Fruit fly (Drosophila melanogaster): ENCODE data around the gene pdgy.

pdgy gene

DNA sequence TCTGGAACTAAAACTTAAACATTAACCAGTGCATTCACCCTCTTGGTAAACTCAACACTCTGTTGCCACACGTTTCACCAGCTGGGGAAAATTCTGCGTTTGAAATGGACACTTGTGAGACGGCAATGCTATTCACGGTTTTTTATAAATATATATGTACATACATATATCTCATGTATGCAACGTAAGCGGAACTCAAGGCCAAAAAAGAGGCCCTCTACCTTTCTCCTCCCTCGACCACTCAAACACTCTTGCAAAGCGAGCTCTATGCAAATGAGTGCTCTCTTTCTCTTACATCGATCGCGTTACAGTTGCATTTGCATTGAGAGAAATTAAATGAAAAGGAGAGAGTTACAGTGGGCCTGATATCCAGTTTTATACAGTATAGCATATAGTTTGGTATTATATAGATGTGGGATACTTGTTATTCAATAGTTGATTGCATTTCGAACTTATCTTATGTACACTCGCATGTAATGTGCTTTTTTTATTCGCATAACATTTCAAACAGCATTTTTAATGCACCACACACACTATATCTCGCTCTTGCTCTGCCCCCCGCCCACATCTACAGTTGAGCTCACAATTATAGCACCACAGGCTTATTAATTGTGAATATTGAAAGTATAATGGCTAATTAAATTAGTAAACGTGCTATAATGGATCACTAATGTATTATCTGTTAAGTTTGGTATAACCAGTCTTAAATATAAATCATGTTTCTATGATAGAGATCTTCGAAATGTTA lies 1.1 kb downstream of the pdgy start (continued):
- TF ChIP-seq CG6854 (GFP tag; optimal IDR thresholded peaks at IDR 0.05) (no peak), knrl (GFP tag; IDR thresholded peaks at IDR 0.05; ENCODE audit: partially characterized antibody) (no peak), pho (GFP tag; optimal IDR thresholded peaks at IDR 0.05) (no peak), lmd (GFP tag; IDR thresholded peaks at IDR 0.05) (peak; percentile 57), lola (GFP tag; optimal IDR thresholded peaks at IDR 0.05) (peak in 1 of 3 experiments; percentile 38), Nf-YC (tag; optimal IDR thresholded peaks at IDR 0.05) (no peak), Rx (GFP tag; IDR thresholded peaks at IDR 0.05) (peak; percentile 25; the same call in 1 of the 2 replicates), CG8388 (GFP tag; optimal IDR thresholded peaks at IDR 0.05) (peak; percentile 77), vvl (GFP tag; IDR thresholded peaks at IDR 0.05) (peak; percentile 85; the same call in 1 of the 2 replicates), Nf-YA (GFP tag; IDR thresholded peaks at IDR 0.05) (no peak), yki (optimal IDR thresholded peaks at IDR 0.05) (no peak), HHEX (GFP tag; optimal IDR thresholded peaks at IDR 0.05) (no peak), Hmr (GFP tag; optimal IDR thresholded peaks at IDR 0.05) (peak; percentile 2), sens-2 (GFP tag; IDR thresholded peaks at IDR 0.05) (0 out of 2 replicates have a peak, but pooled peaks have one; percentile 22), CG3407 (GFP tag; optimal IDR thresholded peaks at IDR 0.05) (peak; percentile 38), Tbp (GFP tag; optimal IDR thresholded peaks at IDR 0.05) (no peak), CG2889 (GFP tag; IDR thresholded peaks at IDR 0.05) (no peak), D19A (tag; optimal IDR thresholded peaks at IDR 0.05) (peak; percentile 30), CG10565 (GFP tag; optimal IDR thresholded peaks at IDR 0.05) (no peak), CG30431 (GFP tag; optimal IDR thresholded peaks at IDR 0.05) (peak; percentile 31), MBD-R2 (GFP tag; IDR thresholded peaks at IDR 0.05) (no peak), sima (GFP tag; optimal IDR thresholded peaks at IDR 0.05) (no peak), CG2678 (tag; optimal IDR thresholded peaks at IDR 0.05) (peak; percentile 68), oc (tag; optimal IDR thresholded peaks at IDR 0.05) (peak; percentile 73), MTF-1 (GFP tag; optimal IDR thresholded peaks at IDR 0.05; ENCODE audit: borderline replicate concordance) (no peak), CG18619 (GFP tag; optimal IDR thresholded peaks at IDR 0.05) (no peak), CG9727 (GFP tag; optimal IDR thresholded peaks at IDR 0.05) (peak; percentile 52), CG8765 (GFP tag; IDR thresholded peaks at IDR 0.05) (no peak), Hey (tag; optimal IDR thresholded peaks at IDR 0.05) (no peak), lab (GFP tag; optimal IDR thresholded peaks at IDR 0.05) (no peak), NC2α (GFP tag; optimal IDR thresholded peaks at IDR 0.05) (no peak), ara (GFP tag; IDR thresholded peaks at IDR 0.05) (peak; percentile 44; the same call in 1 of the 2 replicates), Poxn (GFP tag; IDR thresholded peaks at IDR 0.05) (no peak), chm (GFP tag; IDR thresholded peaks at IDR 0.05) (peak; percentile 61; the same call in 1 of the 2 replicates), CG3838 (GFP tag; optimal IDR thresholded peaks at IDR 0.05) (no peak), salm (tag; optimal IDR thresholded peaks at IDR 0.05) (peak; percentile 24), lilli (GFP tag; optimal IDR thresholded peaks at IDR 0.05) (peak; percentile 6), CG6654 (GFP tag; optimal IDR thresholded peaks at IDR 0.05) (peak; percentile 10), Dek (tag; optimal IDR thresholded peaks at IDR 0.05) (peak; percentile 1), CG1792 (GFP tag; optimal IDR thresholded peaks at IDR 0.05) (no peak), Opbp (GFP tag; IDR thresholded peaks at IDR 0.05; ENCODE audit: partially characterized antibody) (no peak), da (GFP tag; optimal IDR thresholded peaks at IDR 0.05) (no peak), Sox100B (GFP tag; optimal IDR thresholded peaks at IDR 0.05) (peak; percentile 58), CG12155 (GFP tag; optimal IDR thresholded peaks at IDR 0.05) (no peak), PHDP (tag; optimal IDR thresholded peaks at IDR 0.05) (peak; percentile 27), Spps (tag; optimal IDR thresholded peaks at IDR 0.05) (peak; percentile 38), inv (GFP tag; IDR thresholded peaks at IDR 0.05; ENCODE audit: partially characterized antibody) (no peak), CG2129 (GFP tag; IDR thresholded peaks at IDR 0.05; ENCODE audit: partially characterized antibody) (no peak), CG14441 (GFP tag; IDR thresholded peaks at IDR 0.05) (peak; percentile 46)

Measured in whole organism, embryonic.